Fruit fly (Drosophila melanogaster): Measurements from ENCODE around the gene CG14052.

CG14052 gene

dm6 chrX:2223454-2223853 is at the start of gene CG14052:
TSS of gene CG14052 (plus strand) at chrX:2223754.
- no peak for TF ChIP-seq CG11617 (GFP tag; optimal IDR thresholded peaks at IDR 0.05)
- no peak for TF ChIP-seq cnc (optimal IDR thresholded peaks at IDR 0.05)
- no peak for TF ChIP-seq CG14711 (tag; optimal IDR thresholded peaks at IDR 0.05)
- TF ChIP-seq toe (GFP tag; optimal IDR thresholded peaks at IDR 0.05), result no peak

dm6 chrX:2175265-2175795 is 48.2 kb upstream of the CG14052 start, which contains the start of gene Cyp4d14:
TSS of gene Cyp4d14 (minus strand) at chrX:2175315.
- TF ChIP-seq cnc (optimal IDR thresholded peaks at IDR 0.05) (peak in 1 of 2 experiments; percentile 27), Clk (GFP tag; optimal IDR thresholded peaks at IDR 0.05) (no peak)

- TF ChIP-seq cic (GFP tag; optimal IDR thresholded peaks at IDR 0.05) (no peak), cnc (optimal IDR thresholded peaks at IDR 0.05) (peak; percentile 75 to 93), CG1620 (GFP tag; optimal IDR thresholded peaks at IDR 0.05) (no peak), Clk (GFP tag; optimal IDR thresholded peaks at IDR 0.05) (no peak), CG14711 (tag; optimal IDR thresholded peaks at IDR 0.05) (no peak), tj (GFP tag; optimal IDR thresholded peaks at IDR 0.05) (peak; percentile 24)
These were observed 47.5 kb upstream of the CG14052 start, which contains the start of gene Cyp4d2 for dm6 chrX:2175956-2176469. TSS of gene Cyp4d2 (plus strand) at chrX:2176006.

- TF ChIP-seq toe (GFP tag; optimal IDR thresholded peaks at IDR 0.05) (no peak), cnc (optimal IDR thresholded peaks at IDR 0.05) (no peak), Mnt (GFP tag; optimal IDR thresholded peaks at IDR 0.05) (peak; percentile 16), ovo (GFP tag; optimal IDR thresholded peaks at IDR 0.05) (no peak), CG14711 (tag; optimal IDR thresholded peaks at IDR 0.05) (no peak), Clk (GFP tag; optimal IDR thresholded peaks at IDR 0.05) (no peak), Crg-1 (GFP tag; optimal IDR thresholded peaks at IDR 0.05) (no peak), cic (GFP tag; optimal IDR thresholded peaks at IDR 0.05) (peak; percentile 25), CG1620 (GFP tag; optimal IDR thresholded peaks at IDR 0.05) (no peak), kay (GFP tag; ENCODE audit: borderline replicate concordance) (no peak), Hr96 (GFP tag; optimal IDR thresholded peaks at IDR 0.05) (no peak), bab1 (GFP tag; optimal IDR thresholded peaks at IDR 0.05) (no peak), CG5204 (GFP tag; optimal IDR thresholded peaks at IDR 0.05) (no peak), tj (GFP tag; optimal IDR thresholded peaks at IDR 0.05) (no peak), CG11617 (GFP tag; optimal IDR thresholded peaks at IDR 0.05) (no peak)
These were observed 44.8 kb upstream of the CG14052 start, which contains the start of gene Cyp4ae1 for dm6 chrX:2178802-2179201. TSS of gene Cyp4ae1 (plus strand) at chrX:2179007.

dm6 chrX:2180750-2181261 is 42.7 kb upstream of the CG14052 start, which contains the start of gene pn:
TSS of gene pn (plus strand) at chrX:2181211.
- TF ChIP-seq CG33017 (tag; optimal IDR thresholded peaks at IDR 0.05) (no peak), Hr96 (GFP tag; optimal IDR thresholded peaks at IDR 0.05) (no peak), tj (GFP tag; optimal IDR thresholded peaks at IDR 0.05) (peak; percentile 31), cic (GFP tag; optimal IDR thresholded peaks at IDR 0.05) (peak; percentile 14), CG11617 (GFP tag; optimal IDR thresholded peaks at IDR 0.05) (peak; percentile 41), bab1 (GFP tag; optimal IDR thresholded peaks at IDR 0.05) (peak; percentile 6), Mnt (GFP tag; optimal IDR thresholded peaks at IDR 0.05) (peak; percentile 33)

dm6 chrX:2184563-2184962 is 39.0 kb upstream of the CG14052 start, which contains the start of the genes Nmd3 and CG17776:
TSS of gene Nmd3 (minus strand) at chrX:2184668.
TSS of gene CG17776 (plus strand) at chrX:2184725.
- TF ChIP-seq cnc (optimal IDR thresholded peaks at IDR 0.05), result no peak
- no peak for TF ChIP-seq pad (GFP tag; optimal IDR thresholded peaks at IDR 0.05)
- no peak for TF ChIP-seq Clk (GFP tag; optimal IDR thresholded peaks at IDR 0.05)
- no peak for TF ChIP-seq toe (GFP tag; optimal IDR thresholded peaks at IDR 0.05)
- TF ChIP-seq Hr96 (GFP tag; optimal IDR thresholded peaks at IDR 0.05), result no peak
- no peak for TF ChIP-seq CG5204 (GFP tag; optimal IDR thresholded peaks at IDR 0.05)
- no peak for TF ChIP-seq CG33017 (tag; optimal IDR thresholded peaks at IDR 0.05)
- peak; percentile 10 for TF ChIP-seq tj (GFP tag; optimal IDR thresholded peaks at IDR 0.05)
- TF ChIP-seq CG7045 (GFP tag; optimal IDR thresholded peaks at IDR 0.05), result no peak
- no peak for TF ChIP-seq CG1620 (GFP tag; optimal IDR thresholded peaks at IDR 0.05)
- no peak for TF ChIP-seq Crg-1 (GFP tag; optimal IDR thresholded peaks at IDR 0.05)
- peak; percentile 24 for TF ChIP-seq CG7101 (tag; optimal IDR thresholded peaks at IDR 0.05)
- TF ChIP-seq CG12768 (GFP tag; optimal IDR thresholded peaks at IDR 0.05), result no peak
- TF ChIP-seq CG14711 (tag; optimal IDR thresholded peaks at IDR 0.05), result no peak
- no peak for TF ChIP-seq kay (GFP tag; ENCODE audit: borderline replicate concordance)
- peak; percentile 13 for TF ChIP-seq cic (GFP tag; optimal IDR thresholded peaks at IDR 0.05)
- TF ChIP-seq Mnt (GFP tag; optimal IDR thresholded peaks at IDR 0.05), result peak; percentile 99
- TF ChIP-seq bab1 (GFP tag; optimal IDR thresholded peaks at IDR 0.05), result peak; percentile 45
- TF ChIP-seq CG11617 (GFP tag; optimal IDR thresholded peaks at IDR 0.05), result peak; percentile 5
- no peak for TF ChIP-seq ovo (GFP tag; optimal IDR thresholded peaks at IDR 0.05)

- no peak for TF ChIP-seq CG7045 (GFP tag; optimal IDR thresholded peaks at IDR 0.05)
- no peak for TF ChIP-seq bab1 (GFP tag; optimal IDR thresholded peaks at IDR 0.05)
- TF ChIP-seq Mnt (GFP tag; optimal IDR thresholded peaks at IDR 0.05), result no peak
- no peak for TF ChIP-seq CG5204 (GFP tag; optimal IDR thresholded peaks at IDR 0.05)
- no peak for TF ChIP-seq pad (GFP tag; optimal IDR thresholded peaks at IDR 0.05)
- TF ChIP-seq toe (GFP tag; optimal IDR thresholded peaks at IDR 0.05), result no peak
- TF ChIP-seq CG11617 (GFP tag; optimal IDR thresholded peaks at IDR 0.05), result no peak
These were observed 37.0 kb upstream of the CG14052 start, which contains the start of gene CG17777 for dm6 chrX:2186555-2186954. TSS of gene CG17777 (plus strand) at chrX:2186855.

Measured in whole organism, adult.